Fruit fly (Drosophila melanogaster) whole organism, embryonic: ENCODE measurements around the gene PhKgamma.

Source experiments
- Abd-B ChIP-seq: fragments of 200-800 bp; sonication (Bioruptor generic); optimal IDR thresholded peaks from 2 replicates; lab custom pipeline; 2018; ENCODE audit warnings: missing biosample characterization, mild to moderate bottlenecking, missing genetic modification characterization, moderate library complexity
- B-H1 ChIP-seq: fragments of 200-800 bp; sonication (Bioruptor generic); IDR thresholded peaks from 3 replicates; pipeline ENCODE4 v1.3.6; 2022; ENCODE audit warnings: missing biosample characterization, missing genetic modification characterization
- CG10654 ChIP-seq: fragments of 200-800 bp; sonication (Bioruptor generic); optimal IDR thresholded peaks from 2 replicates; lab custom pipeline; 2016; ENCODE audit warnings: missing biosample characterization, missing genetic modification characterization
- CG11247 ChIP-seq: fragments of 200-800 bp; sonication (Bioruptor generic); IDR thresholded peaks from 2 replicates; pipeline ENCODE4 v1.3.6; 2022; ENCODE audit warnings: missing biosample characterization, missing genetic modification characterization
- CG12942 ChIP-seq: fragments of 200-800 bp; sonication (Bioruptor generic); optimal IDR thresholded peaks from 3 replicates; lab custom pipeline; 2016; ENCODE audit warnings: missing biosample characterization, missing genetic modification characterization
- CG13296 ChIP-seq: fragments of 200-800 bp; sonication (Bioruptor generic); optimal IDR thresholded peaks from 3 replicates; lab custom pipeline; 2018; ENCODE audit warnings: missing biosample characterization, mild to moderate bottlenecking, missing genetic modification characterization
- CG14965 ChIP-seq: fragments of 200-800 bp; sonication (Bioruptor generic); optimal IDR thresholded peaks from 2 replicates; lab custom pipeline; 2016; ENCODE audit warnings: missing biosample characterization, missing genetic modification characterization, borderline replicate concordance
- CG1603 ChIP-seq: fragments of 200-800 bp; sonication (Bioruptor generic); optimal IDR thresholded peaks from 2 replicates; lab custom pipeline; 2019; ENCODE audit warnings: missing biosample characterization, mild to moderate bottlenecking, missing genetic modification characterization, moderate library complexity
- CG1647 ChIP-seq: fragments of 200-800 bp; sonication (Bioruptor generic); optimal IDR thresholded peaks from 3 replicates; lab custom pipeline; 2016; ENCODE audit warnings: missing biosample characterization, missing genetic modification characterization
- CG18764 ChIP-seq: fragments of 200-800 bp; sonication (Bioruptor generic); optimal IDR thresholded peaks from 3 replicates; lab custom pipeline; 2016; ENCODE audit warnings: missing biosample characterization, missing genetic modification characterization
- CG2875 ChIP-seq: fragments of 200-800 bp; sonication (Bioruptor generic); optimal IDR thresholded peaks from 2 replicates; lab custom pipeline; 2017; ENCODE audit warnings: missing biosample characterization, mild to moderate bottlenecking, missing genetic modification characterization, missing genetic modification reagents
- CG30431 ChIP-seq: fragments of 200-800 bp; sonication (Bioruptor generic); optimal IDR thresholded peaks from 2 replicates; lab custom pipeline; 2017; ENCODE audit warnings: missing biosample characterization, missing genetic modification characterization
- CG32767 ChIP-seq: fragments of 200-800 bp; sonication (Bioruptor generic); IDR thresholded peaks from 2 replicates; pipeline ENCODE4 v1.3.6; 2022; ENCODE audit warnings: missing biosample characterization, missing genetic modification characterization
- CG3281 ChIP-seq: fragments of 200-800 bp; sonication (Bioruptor generic); optimal IDR thresholded peaks from 3 replicates; lab custom pipeline; 2017; ENCODE audit warnings: missing biosample characterization, mild to moderate bottlenecking, missing genetic modification characterization
- CG43689 ChIP-seq: fragments of 200-800 bp; sonication (Bioruptor generic); IDR thresholded peaks from 2 replicates; pipeline ENCODE4 v1.3.6; 2022; ENCODE audit warnings: missing biosample characterization, missing genetic modification characterization
- CG4820 ChIP-seq: fragments of 200-800 bp; sonication (Bioruptor generic); optimal IDR thresholded peaks from 3 replicates; lab custom pipeline; 2016; ENCODE audit warnings: missing biosample characterization, missing genetic modification characterization
- CG6683 ChIP-seq: fragments of 200-800 bp; sonication (Bioruptor generic); optimal IDR thresholded peaks from 2 replicates; lab custom pipeline; 2017; ENCODE audit warnings: missing biosample characterization, mild to moderate bottlenecking, missing genetic modification characterization, missing genetic modification reagents
- CG8765 ChIP-seq: fragments of 200-800 bp; sonication (Bioruptor generic); IDR thresholded peaks from 2 replicates; pipeline ENCODE4 v1.3.6; 2022; ENCODE audit warnings: missing biosample characterization, missing genetic modification characterization
- CG9932 ChIP-seq: fragments of 200-800 bp; sonication (Bioruptor generic); IDR thresholded peaks from 2 replicates; pipeline ENCODE4 v1.3.6; 2022; ENCODE audit warnings: missing biosample characterization, missing genetic modification characterization
- Chrac-16 ChIP-seq: fragments of 200-800 bp; sonication (Bioruptor generic); optimal IDR thresholded peaks from 3 replicates; lab custom pipeline; 2016; ENCODE audit warnings: missing biosample characterization, missing genetic modification characterization
- CrebB ChIP-seq: fragments of 200-800 bp; sonication (Bioruptor generic); optimal IDR thresholded peaks from 3 replicates; lab custom pipeline; 2018; ENCODE audit warnings: missing biosample characterization, mild to moderate bottlenecking, missing genetic modification characterization
- D19B ChIP-seq: fragments of 200-800 bp; sonication (Bioruptor generic); optimal IDR thresholded peaks from 2 replicates; lab custom pipeline; 2017; ENCODE audit warnings: missing biosample characterization, mild to moderate bottlenecking, missing genetic modification characterization
- Ets65A ChIP-seq: fragments of 200-800 bp; sonication (Bioruptor generic); peaks from one replicate; lab custom pipeline; 2016; ENCODE audit warnings: missing biosample characterization, missing genetic modification characterization
- GATAe ChIP-seq: fragments of 200-800 bp; sonication (Bioruptor generic); conservative IDR thresholded peaks from 2 replicates; pipeline ENCODE4 v1.3.6; 2022; ENCODE audit warnings: missing biosample characterization, missing genetic modification characterization
- Hr3 ChIP-seq: fragments of 200-800 bp; sonication (Bioruptor generic); optimal IDR thresholded peaks from 3 replicates; lab custom pipeline; 2016; ENCODE audit warnings: missing biosample characterization, missing genetic modification characterization
- Lim3 ChIP-seq: fragments of 200-800 bp; sonication (Bioruptor generic); IDR thresholded peaks from 2 replicates; pipeline ENCODE4 v1.3.6; 2022; ENCODE audit warnings: missing biosample characterization, missing genetic modification characterization
- Nf-YA ChIP-seq: fragments of 200-800 bp; sonication (Bioruptor generic); IDR thresholded peaks from 2 replicates; pipeline ENCODE4 v1.3.6; 2022; ENCODE audit warnings: missing biosample characterization, missing genetic modification characterization
- Pdp1 ChIP-seq, 2 experiments: fragments of 200-800 bp; sonication (Bioruptor generic); optimal IDR thresholded peaks; 3 replicates each; lab custom pipeline; 2016; ENCODE audit warnings: missing biosample characterization in 2 of 2, missing genetic modification characterization in 2 of 2, mild to moderate bottlenecking in 1 of 2, moderate library complexity in 1 of 2
- Ravus ChIP-seq: fragments of 200-800 bp; sonication (Bioruptor generic); IDR thresholded peaks from 2 replicates; pipeline ENCODE4 v1.3.6; 2022; ENCODE audit warnings: missing biosample characterization, missing genetic modification characterization
- Six4 ChIP-seq: fragments of 200-800 bp; sonication (Bioruptor generic); optimal IDR thresholded peaks from 2 replicates; lab custom pipeline; 2016; ENCODE audit warnings: missing biosample characterization, missing genetic modification characterization
- Sox100B ChIP-seq: fragments of 200-800 bp; sonication (Bioruptor generic); optimal IDR thresholded peaks from 3 replicates; lab custom pipeline; 2018; ENCODE audit warnings: missing biosample characterization, mild to moderate bottlenecking, missing genetic modification characterization
- abd-A ChIP-seq: fragments of 200-800 bp; sonication (Bioruptor generic); optimal IDR thresholded peaks from 3 replicates; lab custom pipeline; 2019; ENCODE audit warnings: missing biosample characterization, mild to moderate bottlenecking, missing genetic modification characterization, moderate library complexity
- bowl ChIP-seq: fragments of 200-800 bp; sonication (Bioruptor generic); IDR thresholded peaks from 2 replicates; pipeline ENCODE4 v1.3.6; 2022; ENCODE audit warnings: missing biosample characterization, missing genetic modification characterization
- btn ChIP-seq: fragments of 200-800 bp; sonication (Bioruptor generic); optimal IDR thresholded peaks from 2 replicates; lab custom pipeline; 2016; ENCODE audit warnings: missing biosample characterization, missing genetic modification characterization
- disco-r ChIP-seq: fragments of 200-800 bp; sonication (Bioruptor generic); optimal IDR thresholded peaks from 2 replicates; lab custom pipeline; 2016; ENCODE audit warnings: missing biosample characterization, missing genetic modification characterization
- en ChIP-seq: fragments of 200-800 bp; sonication (Bioruptor generic); optimal IDR thresholded peaks from 2 replicates; lab custom pipeline; 2016; ENCODE audit warnings: missing biosample characterization, missing genetic modification characterization
- gro ChIP-seq: fragments of 200-800 bp; sonication (Bioruptor generic); optimal IDR thresholded peaks from 2 replicates; lab custom pipeline; 2016; ENCODE audit warnings: missing biosample characterization, missing genetic modification characterization
- hkb ChIP-seq, 2 experiments: fragments of 200-800 bp in 1 of 2; fragments of >200 bp in 1 of 2; sonication (Bioruptor generic) in 1 of 2; IDR thresholded peaks in 1 of 2; optimal IDR thresholded peaks in 1 of 2; 2 replicates each; pipeline versions ENCODE4 v1.3.6 to Lab custom; 2017 to 2022; ENCODE audit warnings: missing biosample characterization in 1 of 2, missing genetic modification characterization in 1 of 2
- kah ChIP-seq: fragments of 200-800 bp; sonication (Bioruptor generic); optimal IDR thresholded peaks from 2 replicates; lab custom pipeline; 2018; ENCODE audit warnings: missing biosample characterization, mild to moderate bottlenecking, missing genetic modification characterization
- klu ChIP-seq: fragments of 200-800 bp; sonication (Bioruptor generic); IDR thresholded peaks from 2 replicates; pipeline ENCODE4 v1.3.6; 2022; ENCODE audit warnings: missing biosample characterization, missing genetic modification characterization
- lbe ChIP-seq: fragments of 200-800 bp; sonication (Bioruptor generic); optimal IDR thresholded peaks from 2 replicates; lab custom pipeline; 2016; ENCODE audit warnings: missing biosample characterization, mild to moderate bottlenecking, missing genetic modification characterization
- lmd ChIP-seq: fragments of 200-800 bp; sonication (Bioruptor generic); IDR thresholded peaks from 2 replicates; pipeline ENCODE4 v1.3.6; 2022; ENCODE audit warnings: missing biosample characterization, missing genetic modification characterization
- pb ChIP-seq: fragments of 200-800 bp; sonication (Bioruptor generic); optimal IDR thresholded peaks from 3 replicates; lab custom pipeline; 2016; ENCODE audit warnings: missing biosample characterization, missing genetic modification characterization
- peb ChIP-seq: fragments of 200-800 bp; sonication (Bioruptor generic); IDR thresholded peaks from 2 replicates; pipeline ENCODE4 v1.3.6; 2022; ENCODE audit warnings: missing biosample characterization, missing genetic modification characterization
- rib ChIP-seq: fragments of 200-800 bp; sonication (Bioruptor generic); IDR thresholded peaks from 2 replicates; pipeline ENCODE4 v1.3.6; 2022; ENCODE audit warnings: missing biosample characterization, missing genetic modification characterization
- row ChIP-seq: fragments of 200-800 bp; sonication (Bioruptor generic); IDR thresholded peaks from 3 replicates; pipeline ENCODE4 v1.3.6; 2022; ENCODE audit warnings: missing biosample characterization, missing genetic modification characterization
- sens ChIP-seq: fragments of 200-800 bp; sonication (Bioruptor generic); peaks from one replicate; lab custom pipeline; 2016; ENCODE audit warnings: missing biosample characterization, missing genetic modification characterization
- sqz ChIP-seq: fragments of 200-800 bp; sonication (Bioruptor generic); optimal IDR thresholded peaks from 3 replicates; lab custom pipeline; 2018; ENCODE audit warnings: missing biosample characterization, mild to moderate bottlenecking, missing genetic modification characterization
- tna ChIP-seq: fragments of 200-800 bp; sonication (Bioruptor generic); IDR thresholded peaks from 2 replicates; pipeline ENCODE4 v1.3.6; 2022; ENCODE audit warnings: missing biosample characterization, missing genetic modification characterization; ENCODE audit not compliant: partially characterized antibody
- twi ChIP-seq: fragments of 200-800 bp; optimal IDR thresholded peaks from 2 replicates; lab custom pipeline; 2019; ENCODE audit warnings: missing biosample characterization, mild to moderate bottlenecking, missing genetic modification characterization, moderate library complexity
- unpg ChIP-seq: fragments of 200-800 bp; sonication (Bioruptor generic); optimal IDR thresholded peaks from 3 replicates; lab custom pipeline; 2018; ENCODE audit warnings: missing biosample characterization, mild to moderate bottlenecking, missing genetic modification characterization, moderate library complexity
- vvl ChIP-seq: fragments of 200-800 bp; sonication (Bioruptor generic); IDR thresholded peaks from 2 replicates; pipeline ENCODE4 v1.3.6; 2022; ENCODE audit warnings: missing biosample characterization, missing genetic modification characterization

PhKgamma gene

dm6 chrX:11660476-11660875 is 34.5 kb upstream of the PhKgamma start (continued):
- TF ChIP-seq gro (GFP tag; lab: Kevin White, UChicago), result no peak
- TF ChIP-seq sens, result peak; percentile 55
- peak; percentile 16 for TF ChIP-seq Ets65A (GFP tag; lab: Kevin White, UChicago)
- peak; percentile 10 for TF ChIP-seq CG18764 (GFP tag; lab: Kevin White, UChicago)
- TF ChIP-seq sqz (GFP tag; lab: Kevin White, UChicago), result no peak
- no peak for TF ChIP-seq CG9932
- no peak for TF ChIP-seq Ravus (GFP tag; lab: Robert Waterston, UW)
- no peak for TF ChIP-seq D19B (GFP tag; lab: Kevin White, UChicago)
- TF ChIP-seq hkb (optimal IDR thresholded peaks at IDR 0.05; lab: Kevin White, UChicago), result no peak
- TF ChIP-seq hkb (GFP tag; IDR thresholded peaks at IDR 0.05; lab: Robert Waterston, UW), result peak; percentile 58; the same call in 1 of the 2 replicates
- TF ChIP-seq Sox100B (GFP tag; lab: Kevin White, UChicago), result peak; percentile 54
- TF ChIP-seq CG13296 (GFP tag; lab: Kevin White, UChicago), result peak; percentile 32
- TF ChIP-seq lmd (GFP tag; lab: Robert Waterston, UW), result no peak
- TF ChIP-seq Nf-YA (GFP tag; lab: Robert Waterston, UW), result no peak
- no peak for TF ChIP-seq bowl (GFP tag; lab: Robert Waterston, UW)
- TF ChIP-seq Hr3 (GFP tag; lab: Kevin White, UChicago), result no peak
- no peak; the same call in 2 of the 3 replicates for TF ChIP-seq B-H1 (GFP tag; lab: Robert Waterston, UW)
- TF ChIP-seq GATAe (GFP tag; lab: Robert Waterston, UW), result no peak
- TF ChIP-seq pb, result no peak
- TF ChIP-seq klu (GFP tag; lab: Robert Waterston, UW), result no peak
- no peak for TF ChIP-seq en (GFP tag; lab: Kevin White, UChicago)
- TF ChIP-seq CG32767, result no peak
- TF ChIP-seq rib (GFP tag; lab: Robert Waterston, UW), result no peak
- TF ChIP-seq CG30431 (GFP tag; lab: Kevin White, UChicago), result no peak
- TF ChIP-seq Abd-B, result no peak
- TF ChIP-seq CG1647, result no peak
- no peak for TF ChIP-seq Six4 (GFP tag; lab: Kevin White, UChicago)
- peak; percentile 64 for TF ChIP-seq CG1603
- TF ChIP-seq CrebB (tag; lab: Kevin White, UChicago), result peak; percentile 30
- TF ChIP-seq CG2875, result peak; percentile 48
- TF ChIP-seq CG11247 (GFP tag; lab: Robert Waterston, UW), result no peak
- peak; percentile 35 for TF ChIP-seq CG10654
- no peak for TF ChIP-seq CG3281
- no peak for TF ChIP-seq CG12942 (GFP tag; lab: Kevin White, UChicago)
- peak in 1 of 2 experiments; percentile 1 for TF ChIP-seq Pdp1 (GFP tag; optimal IDR thresholded peaks at IDR 0.05; lab: Kevin White, UChicago)
- TF ChIP-seq abd-A (tag; lab: Kevin White, UChicago), result no peak
- TF ChIP-seq unpg (GFP tag; lab: Kevin White, UChicago), result peak; percentile 51
- peak; percentile 51; the same call in 1 of the 2 replicates for TF ChIP-seq vvl (GFP tag; lab: Robert Waterston, UW)
- TF ChIP-seq CG4820, result no peak
- no peak for TF ChIP-seq row (GFP tag; lab: Robert Waterston, UW)
- no peak for TF ChIP-seq kah (GFP tag; lab: Kevin White, UChicago)
- no peak for TF ChIP-seq Chrac-16 (GFP tag; lab: Kevin White, UChicago)
- no peak for TF ChIP-seq peb (GFP tag; lab: Robert Waterston, UW)
- no peak for TF ChIP-seq btn
- TF ChIP-seq CG14965 (GFP tag; lab: Kevin White, UChicago), result no peak
- no peak for TF ChIP-seq CG8765
- no peak for TF ChIP-seq tna
- TF ChIP-seq disco-r (GFP tag; lab: Kevin White, UChicago), result no peak
- TF ChIP-seq lbe (GFP tag; lab: Kevin White, UChicago), result no peak
- TF ChIP-seq twi (tag; lab: Kevin White, UChicago), result no peak
- TF ChIP-seq CG43689 (GFP tag; lab: Robert Waterston, UW), result no peak
- TF ChIP-seq CG6683 (GFP tag; lab: Kevin White, UChicago), result no peak
- TF ChIP-seq Lim3, result no peak
